Fruit fly (Drosophila melanogaster) whole organism, embryonic: ENCODE results near the gene Pxn.
A peak's percentile ranks its signal among the peaks of the same experiment; 100 is the strongest.

Experiments
- ATbp ChIP-seq: fragments of 200-800 bp; sonication (Bioruptor generic); optimal IDR thresholded peaks from 2 replicates; lab custom pipeline; 2017; ENCODE audit warnings: missing biosample characterization, mild to moderate bottlenecking, missing genetic modification characterization, missing genetic modification reagents
- B-H1 ChIP-seq: fragments of 200-800 bp; sonication (Bioruptor generic); IDR thresholded peaks from 3 replicates; pipeline ENCODE4 v1.3.6; 2022; ENCODE audit warnings: missing biosample characterization, missing genetic modification characterization
- Bgb ChIP-seq: fragments of 200-800 bp; sonication (Bioruptor generic); IDR thresholded peaks from 2 replicates; pipeline ENCODE4 v1.3.6; 2022; ENCODE audit warnings: missing biosample characterization, missing genetic modification characterization; ENCODE audit not compliant: partially characterized antibody
- CG10209 ChIP-seq: fragments of 200-800 bp; sonication (Bioruptor generic); optimal IDR thresholded peaks from 3 replicates; lab custom pipeline; 2017; ENCODE audit warnings: missing biosample characterization, mild to moderate bottlenecking, missing genetic modification characterization, missing genetic modification reagents
- CG1024 ChIP-seq: fragments of 200-800 bp; sonication (Bioruptor generic); IDR thresholded peaks from 2 replicates; pipeline ENCODE4 v1.3.6; 2022; ENCODE audit warnings: missing biosample characterization, missing genetic modification characterization
- CG10366 ChIP-seq: fragments of 200-800 bp; sonication (Bioruptor generic); IDR thresholded peaks from 2 replicates; pipeline ENCODE4 v1.3.6; 2022; ENCODE audit warnings: missing biosample characterization, missing genetic modification characterization
- CG10565 ChIP-seq: fragments of 200-800 bp; sonication (Bioruptor generic); optimal IDR thresholded peaks from 3 replicates; lab custom pipeline; 2016; ENCODE audit warnings: missing biosample characterization, mild to moderate bottlenecking, missing genetic modification characterization
- CG10654 ChIP-seq: fragments of 200-800 bp; sonication (Bioruptor generic); optimal IDR thresholded peaks from 2 replicates; lab custom pipeline; 2016; ENCODE audit warnings: missing biosample characterization, missing genetic modification characterization
- CG11093 ChIP-seq: fragments of 200-800 bp; sonication (Bioruptor generic); IDR thresholded peaks from 3 replicates; pipeline ENCODE4 v1.3.6; 2022; ENCODE audit warnings: missing biosample characterization, missing genetic modification characterization
- CG11560 ChIP-seq: fragments of 200-800 bp; sonication (Bioruptor generic); IDR thresholded peaks from 3 replicates; pipeline ENCODE4 v1.3.6; 2022; ENCODE audit warnings: missing biosample characterization, missing genetic modification characterization
- CG1233 ChIP-seq: fragments of 200-800 bp; sonication (Bioruptor generic); optimal IDR thresholded peaks from 4 replicates; lab custom pipeline; 2018; ENCODE audit warnings: missing biosample characterization, mild to moderate bottlenecking, missing genetic modification characterization
- CG13775 ChIP-seq: fragments of 200-800 bp; sonication (Bioruptor generic); optimal IDR thresholded peaks from 3 replicates; lab custom pipeline; 2017; ENCODE audit warnings: missing biosample characterization, mild to moderate bottlenecking, missing genetic modification characterization
- CG14710 ChIP-seq: fragments of 200-800 bp; sonication (Bioruptor generic); optimal IDR thresholded peaks from 3 replicates; lab custom pipeline; 2019; ENCODE audit warnings: missing biosample characterization, mild to moderate bottlenecking, missing genetic modification characterization, moderate library complexity
- CG15269 ChIP-seq: fragments of 200-800 bp; sonication (Bioruptor generic); optimal IDR thresholded peaks from 2 replicates; lab custom pipeline; 2018; ENCODE audit warnings: missing biosample characterization, mild to moderate bottlenecking, missing genetic modification characterization, moderate library complexity
- CG15514 ChIP-seq: fragments of 200-800 bp; sonication (Bioruptor generic); optimal IDR thresholded peaks from 3 replicates; lab custom pipeline; 2017; ENCODE audit warnings: missing biosample characterization, missing genetic modification characterization, mild to moderate bottlenecking, moderate library complexity, missing genetic modification reagents
- CG18599 ChIP-seq: fragments of 200-800 bp; sonication (Bioruptor generic); optimal IDR thresholded peaks from 3 replicates; lab custom pipeline; 2017; ENCODE audit warnings: missing biosample characterization, missing genetic modification characterization, mild to moderate bottlenecking, moderate library complexity, missing genetic modification reagents
- CG2199 ChIP-seq: fragments of 200-800 bp; sonication (Bioruptor generic); IDR thresholded peaks from 3 replicates; pipeline ENCODE4 v1.3.6; 2022; ENCODE audit warnings: missing biosample characterization, missing genetic modification characterization
- CG2875 ChIP-seq: fragments of 200-800 bp; sonication (Bioruptor generic); optimal IDR thresholded peaks from 2 replicates; lab custom pipeline; 2017; ENCODE audit warnings: missing biosample characterization, mild to moderate bottlenecking, missing genetic modification characterization, missing genetic modification reagents
- CG32767 ChIP-seq: fragments of 200-800 bp; sonication (Bioruptor generic); IDR thresholded peaks from 2 replicates; pipeline ENCODE4 v1.3.6; 2022; ENCODE audit warnings: missing biosample characterization, missing genetic modification characterization
- CG3281 ChIP-seq: fragments of 200-800 bp; sonication (Bioruptor generic); optimal IDR thresholded peaks from 3 replicates; lab custom pipeline; 2017; ENCODE audit warnings: missing biosample characterization, mild to moderate bottlenecking, missing genetic modification characterization
- CG42726 ChIP-seq: fragments of 200-800 bp; sonication (Bioruptor generic); IDR thresholded peaks from 2 replicates; pipeline ENCODE4 v1.3.6; 2022; ENCODE audit warnings: missing biosample characterization, missing genetic modification characterization; ENCODE audit not compliant: partially characterized antibody
- CG6272 ChIP-seq: fragments of 200-800 bp; sonication (Bioruptor generic); IDR thresholded peaks from 2 replicates; pipeline ENCODE4 v1.3.6; 2022; ENCODE audit warnings: missing biosample characterization, missing genetic modification characterization
- CG6689 ChIP-seq: fragments of 200-800 bp; sonication (Bioruptor generic); IDR thresholded peaks from 2 replicates; pipeline ENCODE4 v1.3.6; 2022; ENCODE audit warnings: missing biosample characterization, missing genetic modification characterization
- CG6854 ChIP-seq: fragments of 200-800 bp; sonication (Bioruptor generic); optimal IDR thresholded peaks from 3 replicates; lab custom pipeline; 2017; ENCODE audit warnings: missing biosample characterization, mild to moderate bottlenecking, missing genetic modification characterization
- CG9437 ChIP-seq: fragments of 200-800 bp; sonication (Bioruptor generic); optimal IDR thresholded peaks from 2 replicates; lab custom pipeline; 2018; ENCODE audit warnings: missing biosample characterization, mild to moderate bottlenecking, missing genetic modification characterization
- CG9932 ChIP-seq: fragments of 200-800 bp; sonication (Bioruptor generic); IDR thresholded peaks from 2 replicates; pipeline ENCODE4 v1.3.6; 2022; ENCODE audit warnings: missing biosample characterization, missing genetic modification characterization
- CoRest ChIP-seq: fragments of 200-800 bp; sonication (Bioruptor generic); optimal IDR thresholded peaks from 3 replicates; lab custom pipeline; 2018; ENCODE audit warnings: missing biosample characterization, mild to moderate bottlenecking, missing genetic modification characterization, moderate library complexity
- Dll ChIP-seq: fragments of 200-800 bp; sonication (Bioruptor generic); IDR thresholded peaks from 4 replicates; pipeline ENCODE4 v1.3.6; 2022; ENCODE audit warnings: missing biosample characterization, missing genetic modification characterization; ENCODE audit not compliant: partially characterized antibody
- H2.0 ChIP-seq: fragments of 200-800 bp; sonication (Bioruptor generic); IDR thresholded peaks from 2 replicates; pipeline ENCODE4 v1.3.6; 2022; ENCODE audit warnings: missing biosample characterization, missing genetic modification characterization
- HHEX ChIP-seq: fragments of 200-800 bp; sonication (Bioruptor generic); optimal IDR thresholded peaks from 3 replicates; lab custom pipeline; 2017; ENCODE audit warnings: missing biosample characterization, mild to moderate bottlenecking, missing genetic modification characterization, missing genetic modification reagents
- HLH3B ChIP-seq: fragments of 200-800 bp; sonication (Bioruptor generic); IDR thresholded peaks from 2 replicates; pipeline ENCODE4 v1.3.6; 2022; ENCODE audit warnings: missing biosample characterization, missing genetic modification characterization
- Lhr ChIP-seq: fragments of 200-800 bp; sonication (Bioruptor generic); optimal IDR thresholded peaks from 3 replicates; lab custom pipeline; 2017; ENCODE audit warnings: mild to moderate bottlenecking, missing biosample characterization, missing genetic modification reagents, missing genetic modification characterization
- Myb ChIP-seq: fragments of 200-800 bp; sonication (Bioruptor generic); optimal IDR thresholded peaks from 2 replicates; lab custom pipeline; 2016; ENCODE audit warnings: missing biosample characterization, missing genetic modification characterization
- NfI ChIP-seq: fragments of 200-800 bp; sonication (Bioruptor generic); optimal IDR thresholded peaks from 3 replicates; lab custom pipeline; 2018; ENCODE audit warnings: missing biosample characterization, mild to moderate bottlenecking, missing genetic modification characterization, moderate library complexity
- Sox102F ChIP-seq: fragments of 200-800 bp; sonication (Bioruptor generic); optimal IDR thresholded peaks from 2 replicates; lab custom pipeline; 2018; ENCODE audit warnings: missing biosample characterization, mild to moderate bottlenecking, missing genetic modification characterization, moderate library complexity
- Spps ChIP-seq: fragments of 200-800 bp; sonication (Bioruptor generic); optimal IDR thresholded peaks from 2 replicates; lab custom pipeline; 2018; ENCODE audit warnings: missing biosample characterization, mild to moderate bottlenecking, missing genetic modification characterization
- Vsx1 ChIP-seq: fragments of 200-800 bp; sonication (Bioruptor generic); optimal IDR thresholded peaks from 2 replicates; lab custom pipeline; 2017; ENCODE audit warnings: missing biosample characterization, mild to moderate bottlenecking, missing genetic modification characterization, missing genetic modification reagents
- bsh ChIP-seq, 2 experiments: fragments of 200-800 bp; sonication (Bioruptor generic); optimal IDR thresholded peaks; 2 replicates each; lab custom pipeline; 2017 to 2018; ENCODE audit warnings: mild to moderate bottlenecking in 2 of 2, missing biosample characterization in 2 of 2, missing genetic modification characterization in 2 of 2, moderate library complexity in 1 of 2
- cg ChIP-seq: fragments of 200-800 bp; sonication (Bioruptor generic); optimal IDR thresholded peaks from 3 replicates; lab custom pipeline; 2019; ENCODE audit warnings: missing biosample characterization, mild to moderate bottlenecking, missing genetic modification characterization, moderate library complexity
- dati ChIP-seq: fragments of 200-800 bp; sonication (Bioruptor generic); IDR thresholded peaks from 2 replicates; pipeline ENCODE4 v1.3.6; 2022; ENCODE audit warnings: missing biosample characterization, missing genetic modification characterization
- dmrt99B ChIP-seq: fragments of 200-800 bp; sonication (Bioruptor generic); optimal IDR thresholded peaks from 2 replicates; lab custom pipeline; 2018; ENCODE audit warnings: missing biosample characterization, mild to moderate bottlenecking, missing genetic modification characterization, moderate library complexity
- hkb ChIP-seq, 2 experiments: fragments of 200-800 bp in 1 of 2; fragments of >200 bp in 1 of 2; sonication (Bioruptor generic) in 1 of 2; IDR thresholded peaks in 1 of 2; optimal IDR thresholded peaks in 1 of 2; 2 replicates each; pipeline versions ENCODE4 v1.3.6 to Lab custom; 2017 to 2022; ENCODE audit warnings: missing biosample characterization in 1 of 2, missing genetic modification characterization in 1 of 2
- pan ChIP-seq, 4 experiments: fragments of >200 bp in 3 of 4; fragments of 200-800 bp in 1 of 4; sonication (Bioruptor generic) in 1 of 4; optimal IDR thresholded peaks in 3 of 4; IDR thresholded peaks in 1 of 4; 2 replicates each; pipeline versions ENCODE4 v1.3.6 to Lab custom; 2017 to 2022; ENCODE audit warnings: missing biosample characterization in 2 of 4, missing genetic modification characterization in 2 of 4, mixed read lengths in 1 of 4
- pita ChIP-seq: fragments of 200-800 bp; sonication (Bioruptor generic); optimal IDR thresholded peaks from 2 replicates; lab custom pipeline; 2017; ENCODE audit warnings: missing biosample characterization, mild to moderate bottlenecking, missing genetic modification characterization
- sqz ChIP-seq: fragments of 200-800 bp; sonication (Bioruptor generic); optimal IDR thresholded peaks from 3 replicates; lab custom pipeline; 2018; ENCODE audit warnings: missing biosample characterization, mild to moderate bottlenecking, missing genetic modification characterization
- trh ChIP-seq: fragments of 200-800 bp; sonication (Bioruptor generic); optimal IDR thresholded peaks from 2 replicates; lab custom pipeline; 2016; ENCODE audit warnings: missing biosample characterization, missing genetic modification characterization
- wdn ChIP-seq: fragments of 200-800 bp; sonication (Bioruptor generic); IDR thresholded peaks from 2 replicates; pipeline ENCODE4 v1.3.6; 2022; ENCODE audit warnings: missing biosample characterization, missing genetic modification characterization

The Pxn gene

DNA sequence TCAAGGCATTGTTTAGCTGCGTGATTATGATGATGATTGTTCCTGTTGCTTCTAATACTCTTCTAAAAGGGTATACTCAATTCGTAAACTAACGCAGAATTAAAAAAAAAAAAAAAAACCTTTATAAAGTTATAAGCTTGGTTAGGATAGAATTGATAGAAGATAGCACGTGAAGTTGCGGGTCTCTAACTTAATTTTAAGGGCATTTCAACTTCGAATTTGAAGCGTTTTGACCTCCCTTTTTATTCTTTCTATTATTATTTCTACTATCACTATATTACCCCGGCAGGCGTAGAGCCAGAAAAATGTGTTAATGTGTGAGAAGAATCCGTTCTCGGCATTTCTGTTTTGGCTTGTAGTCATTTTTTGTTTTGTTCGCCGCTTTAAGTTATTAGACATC is 51.1 kb downstream of the Pxn start (continued):
- TF ChIP-seq CG3281 (GFP tag; lab: Kevin White, UChicago) (peak; percentile 54), sqz (GFP tag; lab: Kevin White, UChicago) (peak; percentile 51), CG15514 (GFP tag; lab: Kevin White, UChicago) (peak; percentile 22), Myb (GFP tag; lab: Kevin White, UChicago) (peak; percentile 25), CG10565 (GFP tag; lab: Kevin White, UChicago) (no peak), CG6689 (peak; percentile 56), wdn (GFP tag; lab: Robert Waterston, UW) (0 out of 2 replicates have a peak, but pooled peaks have one; percentile 37), Lhr (GFP tag; lab: Kevin White, UChicago) (peak; percentile 18), CG10209 (GFP tag; lab: Kevin White, UChicago) (peak; percentile 47), CG32767 (GFP tag; lab: Robert Waterston, UW) (peak; percentile 55; the same call in 1 of the 2 replicates), Bgb (GFP tag; lab: Robert Waterston, UW) (no peak), HLH3B (GFP tag; lab: Robert Waterston, UW) (peak; percentile 73), dmrt99B (tag; lab: Kevin White, UChicago) (peak; percentile 67), ATbp (peak; percentile 28), cg (GFP tag; lab: Kevin White, UChicago) (no peak), CG9437 (GFP tag; lab: Kevin White, UChicago) (peak; percentile 12), CG15269 (peak; percentile 71), trh (no peak), CG6854 (GFP tag; lab: Kevin White, UChicago) (no peak), CG11093 (GFP tag; lab: Robert Waterston, UW) (peak; percentile 59; the same call in 2 of the 3 replicates), Spps (tag; lab: Kevin White, UChicago) (peak; percentile 60), B-H1 (GFP tag; lab: Robert Waterston, UW) (peak; percentile 36; the same call in 2 of the 3 replicates), CG42726 (GFP tag; lab: Robert Waterston, UW) (no peak), CoRest (tag; lab: Kevin White, UChicago) (peak; percentile 76), NfI (peak; percentile 61), Dll (GFP tag; lab: Robert Waterston, UW) (no peak), CG18599 (GFP tag; lab: Kevin White, UChicago) (peak; percentile 56), CG2875 (GFP tag; lab: Kevin White, UChicago) (peak; percentile 32), CG14710 (tag; lab: Kevin White, UChicago) (peak; percentile 66), Vsx1 (peak; percentile 10), HHEX (GFP tag; lab: Kevin White, UChicago) (peak; percentile 27), bsh (GFP tag; optimal IDR thresholded peaks at IDR 0.05; lab: Kevin White, UChicago) (peak; percentile 21 to 87), CG1024 (GFP tag; lab: Robert Waterston, UW) (peak; percentile 34; the same call in 1 of the 2 replicates), CG10366 (peak; percentile 70), pan (optimal IDR thresholded peaks at IDR 0.05; lab: Kevin White, UChicago) (no peak), pan (GFP tag; optimal IDR thresholded peaks at IDR 0.05 in 1 of 2, IDR thresholded peaks at IDR 0.05 in 1 of 2) (peak in 1 of 2 experiments; percentile 47), CG1233 (GFP tag; lab: Kevin White, UChicago) (no peak), CG6272 (no peak), Sox102F (peak; percentile 79), pita (no peak), CG2199 (GFP tag; lab: Robert Waterston, UW) (0 out of 3 replicates have a peak, but pooled peaks have one; percentile 50), dati (GFP tag; lab: Robert Waterston, UW) (no peak), CG10654 (GFP tag; lab: Kevin White, UChicago) (peak; percentile 27), CG11560 (tag; lab: Robert Waterston, UW) (no peak), H2.0 (GFP tag; lab: Robert Waterston, UW) (peak; percentile 65), CG9932 (GFP tag; lab: Robert Waterston, UW) (peak; percentile 69), hkb (optimal IDR thresholded peaks at IDR 0.05; lab: Kevin White, UChicago) (no peak), hkb (GFP tag; IDR thresholded peaks at IDR 0.05; lab: Robert Waterston, UW) (peak; percentile 65), CG13775 (GFP tag; lab: Kevin White, UChicago) (peak; percentile 44)
